Fruit fly (Drosophila melanogaster): Measurements from ENCODE around the gene CG12817.
A peak's percentile ranks its signal among the peaks of the same experiment; 100 is the strongest.

The CG12817 gene

dm6 chr3R:10176927-10177511 is 47.5 kb downstream of the CG12817 start (continued):
- peak; percentile 2 for TF ChIP-seq CG34406 (GFP tag; optimal IDR thresholded peaks at IDR 0.05)
- peak; percentile 22 for TF ChIP-seq CG11762 (GFP tag; optimal IDR thresholded peaks at IDR 0.05; ENCODE audit: insufficient read depth)
- no peak for TF ChIP-seq eg (GFP tag; IDR thresholded peaks at IDR 0.05)
- peak; percentile 42 for TF ChIP-seq CG8632 (GFP tag; optimal IDR thresholded peaks at IDR 0.05)
- peak; percentile 3 for TF ChIP-seq esn (GFP tag; optimal IDR thresholded peaks at IDR 0.05)
- peak; percentile 45 for TF ChIP-seq acj6 (GFP tag; optimal IDR thresholded peaks at IDR 0.05)
- TF ChIP-seq CG4318 (GFP tag; optimal IDR thresholded peaks at IDR 0.05) = no peak
- no peak for TF ChIP-seq CG10669 (GFP tag; optimal IDR thresholded peaks at IDR 0.05)
- TF ChIP-seq CG16779 (tag; optimal IDR thresholded peaks at IDR 0.05) = no peak
- no peak for TF ChIP-seq fkh (GFP tag; optimal IDR thresholded peaks at IDR 0.05)
- peak; percentile 28 for TF ChIP-seq Sox14 (GFP tag; optimal IDR thresholded peaks at IDR 0.05)
